Fruit fly (Drosophila melanogaster): ENCODE data around the gene CG14671.

The CG14671 gene

dm6 chr3R:5519789-5520188 is 44.8 kb downstream of the CG14671 start (continued):
- TF ChIP-seq cwo (GFP tag; optimal IDR thresholded peaks at IDR 0.05) = no peak

DNA sequence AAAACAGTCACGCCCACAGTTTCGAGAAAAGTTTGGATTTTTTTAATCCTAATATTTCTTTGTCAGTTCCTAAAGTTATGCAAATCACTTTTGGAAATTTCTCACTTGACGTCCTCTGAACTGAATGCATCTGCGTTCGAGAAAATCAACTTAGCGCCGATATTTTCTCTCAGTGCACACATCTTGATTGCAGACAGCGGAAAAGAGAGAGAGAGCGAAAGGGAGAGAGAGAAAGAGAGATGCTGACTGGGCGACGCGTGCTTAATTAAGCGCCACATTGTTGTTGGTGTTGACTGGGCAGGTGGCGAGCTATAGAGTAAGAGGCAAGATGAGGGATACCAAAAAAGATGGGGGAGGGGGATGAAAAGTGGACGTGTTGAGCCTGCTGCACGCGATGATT is 46.0 kb downstream of the CG14671 start:
- TF ChIP-seq ind (GFP tag; optimal IDR thresholded peaks at IDR 0.05) (peak; percentile 61), Dbx (GFP tag; IDR thresholded peaks at IDR 0.05) (no peak), MESR4 (GFP tag; optimal IDR thresholded peaks at IDR 0.05) (no peak), CG17802 (tag; optimal IDR thresholded peaks at IDR 0.05) (peak; percentile 48), CG5245 (GFP tag; optimal IDR thresholded peaks at IDR 0.05) (no peak), chif (GFP tag; optimal IDR thresholded peaks at IDR 0.05) (peak in 1 of 2 experiments; percentile 56), CG34422 (GFP tag; IDR thresholded peaks at IDR 0.05) (peak; percentile 51; the same call in 1 of the 3 replicates), crc (GFP tag; optimal IDR thresholded peaks at IDR 0.05) (peak; percentile 19), Asciz (GFP tag; optimal IDR thresholded peaks at IDR 0.05) (peak; percentile 10), HHEX (GFP tag; optimal IDR thresholded peaks at IDR 0.05) (peak; percentile 30), CG2875 (GFP tag; optimal IDR thresholded peaks at IDR 0.05) (peak; percentile 40), emc (GFP tag; optimal IDR thresholded peaks at IDR 0.05) (no peak), lov (optimal IDR thresholded peaks at IDR 0.05) (no peak), lov (GFP tag; IDR thresholded peaks at IDR 0.05) (0 out of 3 replicates have a peak, but pooled peaks have one; percentile 49), Spps (tag; optimal IDR thresholded peaks at IDR 0.05) (peak; percentile 17), hkb (optimal IDR thresholded peaks at IDR 0.05) (no peak), hkb (GFP tag; IDR thresholded peaks at IDR 0.05) (peak; percentile 69), dati (GFP tag; IDR thresholded peaks at IDR 0.05) (peak; percentile 39; the same call in 1 of the 2 replicates), Drgx (GFP tag; IDR thresholded peaks at IDR 0.05) (peak; percentile 51), CG12942 (GFP tag; optimal IDR thresholded peaks at IDR 0.05) (peak; percentile 39), eyg (GFP tag; optimal IDR thresholded peaks at IDR 0.05) (no peak), ssp (GFP tag; IDR thresholded peaks at IDR 0.05) (no peak), CG6272 (GFP tag; IDR thresholded peaks at IDR 0.05) (no peak), CG15269 (tag; optimal IDR thresholded peaks at IDR 0.05) (peak; percentile 54), salm (tag; optimal IDR thresholded peaks at IDR 0.05) (peak; percentile 6), pb (GFP tag; optimal IDR thresholded peaks at IDR 0.05) (peak; percentile 36), sisA (GFP tag; IDR thresholded peaks at IDR 0.05) (peak; percentile 56), unpg (GFP tag; optimal IDR thresholded peaks at IDR 0.05) (peak; percentile 66), Ptx1 (GFP tag; IDR thresholded peaks at IDR 0.05) (peak; percentile 53), sr (GFP tag; IDR thresholded peaks at IDR 0.05) (0 out of 3 replicates have a peak, but pooled peaks have one; percentile 15), oc (tag; optimal IDR thresholded peaks at IDR 0.05) (peak; percentile 50), CG3065 (GFP tag; optimal IDR thresholded peaks at IDR 0.05) (peak; percentile 29), tgo (GFP tag; IDR thresholded peaks at IDR 0.05) (peak; percentile 36; the same call in 1 of the 3 replicates), GATAe (GFP tag; conservative IDR thresholded peaks at IDR 0.05) (no peak), mld (GFP tag; IDR thresholded peaks at IDR 0.05; ENCODE audit: partially characterized antibody) (no peak), CG10979 (tag; optimal IDR thresholded peaks at IDR 0.05) (peak; percentile 62), sqz (GFP tag; optimal IDR thresholded peaks at IDR 0.05) (no peak), CrebB (tag; optimal IDR thresholded peaks at IDR 0.05) (no peak), amos (GFP tag; IDR thresholded peaks at IDR 0.05; ENCODE audit: partially characterized antibody) (no peak), CG18599 (GFP tag; optimal IDR thresholded peaks at IDR 0.05) (no peak), pnt (GFP tag; optimal IDR thresholded peaks at IDR 0.05) (peak; percentile 36), B-H2 (GFP tag; optimal IDR thresholded peaks at IDR 0.05) (no peak), toy (GFP tag; IDR thresholded peaks at IDR 0.05) (no peak), CG3995 (GFP tag; optimal IDR thresholded peaks at IDR 0.05) (no peak), CG1529 (GFP tag; optimal IDR thresholded peaks at IDR 0.05) (peak; percentile 27), NC2β (GFP tag; optimal IDR thresholded peaks at IDR 0.05) (peak; percentile 11), wor (GFP tag; IDR thresholded peaks at IDR 0.05) (0 out of 2 replicates have a peak, but pooled peaks have one; percentile 22), da (GFP tag; optimal IDR thresholded peaks at IDR 0.05) (peak; percentile 35), Gsc (GFP tag; IDR thresholded peaks at IDR 0.05) (no peak)
